Fruit fly (Drosophila melanogaster) whole organism, embryonic: ENCODE data around the gene Bacc.

ENCODE experiments used
- CG12299 ChIP-seq: fragments of 200-800 bp; sonication (Bioruptor generic); optimal IDR thresholded peaks from 2 replicates; lab custom pipeline; 2018; ENCODE audit warnings: missing biosample characterization, mild to moderate bottlenecking, missing genetic modification characterization
- CG17186 ChIP-seq: fragments of 200-800 bp; sonication (Bioruptor generic); optimal IDR thresholded peaks from 3 replicates; lab custom pipeline; 2017; ENCODE audit warnings: missing biosample characterization, missing genetic modification reagents, missing genetic modification characterization
- CG2199 ChIP-seq: fragments of 200-800 bp; sonication (Bioruptor generic); IDR thresholded peaks from 3 replicates; pipeline ENCODE4 v1.3.6; 2022; ENCODE audit warnings: missing biosample characterization, missing genetic modification characterization
- CG4404 ChIP-seq: fragments of 200-800 bp; sonication (Bioruptor generic); IDR thresholded peaks from 2 replicates; pipeline ENCODE4 v1.3.6; 2022; ENCODE audit warnings: missing biosample characterization, missing genetic modification characterization
- CG6272 ChIP-seq: fragments of 200-800 bp; sonication (Bioruptor generic); IDR thresholded peaks from 2 replicates; pipeline ENCODE4 v1.3.6; 2022; ENCODE audit warnings: missing biosample characterization, missing genetic modification characterization
- Six4 ChIP-seq: fragments of 200-800 bp; sonication (Bioruptor generic); optimal IDR thresholded peaks from 2 replicates; lab custom pipeline; 2016; ENCODE audit warnings: missing biosample characterization, missing genetic modification characterization
- chm ChIP-seq: fragments of 200-800 bp; sonication (Bioruptor generic); IDR thresholded peaks from 2 replicates; pipeline ENCODE4 v1.3.6; 2022; ENCODE audit warnings: missing biosample characterization, missing genetic modification characterization
- fru ChIP-seq: fragments of >200 bp; optimal IDR thresholded peaks from 2 replicates; lab custom pipeline; 2017

dm6 chr2L:2725374-2725773, 26.9 kb upstream of the Bacc start, which contains the start of gene CG31689:
- TF ChIP-seq CG6272 (no peak), CG12299 (tag; lab: Kevin White, UChicago) (no peak), fru (no peak), CG17186 (GFP tag; lab: Kevin White, UChicago) (no peak), chm (no peak), CG2199 (GFP tag; lab: Robert Waterston, UW) (no peak), CG4404 (GFP tag; lab: Robert Waterston, UW) (no peak), Six4 (GFP tag; lab: Kevin White, UChicago) (no peak)
